Worm (Caenorhabditis elegans) whole organism, L4 larva: ENCODE data around the gene F01G10.10.

Experiments
- D1046.2 ChIP-seq: fragments of 200-800 bp; sonication (Bioruptor generic); IDR thresholded peaks from 2 replicates; pipeline ENCODE4 v1.3.6; 2022; ENCODE audit warnings: missing genetic modification characterization, missing compliant biosample characterization
- F10B5.3 ChIP-seq: sonication (generic microtip); optimal IDR thresholded peaks from 2 replicates; lab custom pipeline; 2016; ENCODE audit warnings: mild to moderate bottlenecking, missing genetic modification characterization, missing compliant biosample characterization
- F44E2.7 ChIP-seq: fragments of 200-800 bp; sonication (Bioruptor generic); IDR thresholded peaks from 2 replicates; pipeline ENCODE4 v2.1.2; 2022; ENCODE audit warnings: missing genetic modification characterization, missing compliant biosample characterization
- F49E8.2 ChIP-seq: sonication (generic microtip); optimal IDR thresholded peaks from 2 replicates; lab custom pipeline; 2016; ENCODE audit warnings: missing compliant biosample characterization, mild to moderate bottlenecking, missing genetic modification characterization, borderline replicate concordance
- Y48G9A.11 ChIP-seq: fragments of 200-800 bp; sonication (Bioruptor generic); IDR thresholded peaks from 2 replicates; pipeline ENCODE4 v1.3.6; 2022; ENCODE audit warnings: missing genetic modification reagents, missing genetic modification characterization, missing compliant biosample characterization
- Y75B8A.6 ChIP-seq: fragments of 200-800 bp; sonication (Bioruptor generic); IDR thresholded peaks from 2 replicates; pipeline ENCODE4 v1.3.6; 2022; ENCODE audit warnings: missing genetic modification reagents, missing genetic modification characterization, missing compliant biosample characterization
- ZK337.2 ChIP-seq: fragments of 200-800 bp; sonication (Bioruptor generic); IDR thresholded peaks from 2 replicates; pipeline ENCODE4 v1.3.6; 2022; ENCODE audit warnings: missing genetic modification reagents, missing genetic modification characterization, missing compliant biosample characterization
- ZK546.5 ChIP-seq, 2 experiments: sonication (generic microtip); optimal IDR thresholded peaks; 2 replicates each; lab custom pipeline; 2017; ENCODE audit warnings: missing biosample characterization in 2 of 2, missing genetic modification characterization in 2 of 2
- aha-1 ChIP-seq: fragments of 150-350 bp; peaks from one replicate; lab custom pipeline; 2014; ENCODE audit warnings: missing biosample characterization, missing genetic modification characterization
- ceh-28 ChIP-seq: fragments of 150-350 bp; optimal IDR thresholded peaks from 2 replicates; lab custom pipeline; 2014; ENCODE audit warnings: missing biosample characterization, missing genetic modification reagents, missing genetic modification characterization
- ceh-32 ChIP-seq: sonication (generic microtip); optimal IDR thresholded peaks from 2 replicates; lab custom pipeline; 2016; ENCODE audit warnings: mild to moderate bottlenecking, missing genetic modification characterization, missing compliant biosample characterization; ENCODE audit not compliant: poor library complexity
- ceh-82 ChIP-seq: sonication (generic microtip); optimal IDR thresholded peaks from 2 replicates; lab custom pipeline; 2017; ENCODE audit warnings: missing biosample characterization, missing genetic modification characterization
- cey-2 ChIP-seq: sonication (generic microtip); optimal IDR thresholded peaks from 3 replicates; lab custom pipeline; 2017; ENCODE audit warnings: missing genetic modification characterization, mild to moderate bottlenecking, missing compliant biosample characterization, antibody characterized with exemption, borderline replicate concordance; ENCODE audit not compliant: insufficient read depth
- ctbp-1 ChIP-seq: fragments of 200-800 bp; sonication (Bioruptor generic); IDR thresholded peaks from 2 replicates; pipeline ENCODE4 v1.3.6; 2022; ENCODE audit warnings: missing genetic modification reagents, missing genetic modification characterization, missing compliant biosample characterization
- dmd-8 ChIP-seq: fragments of 200-800 bp; sonication (Bioruptor generic); IDR thresholded peaks from 2 replicates; pipeline ENCODE4 v1.3.6; 2022; ENCODE audit warnings: missing genetic modification characterization, missing compliant biosample characterization
- dpl-1 ChIP-seq: fragments of 150-350 bp; optimal IDR thresholded peaks from 2 replicates; lab custom pipeline; 2014; ENCODE audit warnings: missing biosample characterization, missing genetic modification reagents, missing genetic modification characterization
- duxl-1 ChIP-seq: sonication (generic microtip); optimal IDR thresholded peaks from 2 replicates; lab custom pipeline; 2016; ENCODE audit warnings: mild to moderate bottlenecking, missing genetic modification characterization, moderate library complexity, missing compliant biosample characterization; ENCODE audit not compliant: poor library complexity
- egl-27 ChIP-seq: sonication (generic microtip); optimal IDR thresholded peaks from 3 replicates; lab custom pipeline; 2017; ENCODE audit warnings: missing biosample characterization, missing genetic modification reagents, missing genetic modification characterization
- egl-43 ChIP-seq: fragments of 200-800 bp; sonication (Bioruptor generic); IDR thresholded peaks from 2 replicates; pipeline ENCODE4 v1.3.6; 2022; ENCODE audit warnings: missing genetic modification reagents, missing genetic modification characterization, missing compliant biosample characterization
- hlh-30 ChIP-seq: sonication (generic microtip); optimal IDR thresholded peaks from 2 replicates; lab custom pipeline; 2017; ENCODE audit warnings: antibody characterized with exemption, mild to moderate bottlenecking, missing genetic modification characterization, missing compliant biosample characterization; ENCODE audit not compliant: insufficient read depth
- hmg-1.1 ChIP-seq: fragments of 200-800 bp; sonication (Bioruptor generic); IDR thresholded peaks from 2 replicates; pipeline ENCODE4 v1.3.6; 2022; ENCODE audit warnings: missing genetic modification reagents, missing genetic modification characterization, missing compliant biosample characterization
- lim-7 ChIP-seq: fragments of 200-800 bp; sonication (Bioruptor generic); IDR thresholded peaks from 2 replicates; pipeline ENCODE4 v1.3.6; 2022; ENCODE audit warnings: missing genetic modification characterization, missing compliant biosample characterization
- lin-15B ChIP-seq: fragments of 150-350 bp; sonication (generic microtip); optimal IDR thresholded peaks from 3 replicates; lab custom pipeline; 2014; ENCODE audit warnings: missing biosample characterization, missing genetic modification characterization
- lin-29 ChIP-seq: fragments of 200-800 bp; sonication (Bioruptor generic); IDR thresholded peaks from 2 replicates; pipeline ENCODE4 v1.3.6; 2022; ENCODE audit warnings: missing genetic modification reagents, missing genetic modification characterization, missing compliant biosample characterization
- madf-9 ChIP-seq: fragments of 200-800 bp; sonication (Bioruptor generic); conservative IDR thresholded peaks from 2 replicates; pipeline ENCODE4 v1.3.6; 2022; ENCODE audit warnings: missing genetic modification reagents, missing genetic modification characterization, missing compliant biosample characterization
- mdl-1 ChIP-seq, 2 experiments: fragments of 150-350 bp in 1 of 2; sonication (generic microtip) in 1 of 2; optimal IDR thresholded peaks; 2 replicates each; lab custom pipeline; 2014 to 2017; ENCODE audit warnings: missing biosample characterization in 2 of 2, missing genetic modification characterization in 2 of 2
- mdt-29 ChIP-seq: fragments of 200-800 bp; sonication (Bioruptor generic); IDR thresholded peaks from 2 replicates; pipeline ENCODE4 v1.3.6; 2022; ENCODE audit warnings: missing genetic modification reagents, missing genetic modification characterization, missing compliant biosample characterization
- mep-1 ChIP-seq: fragments of 150-350 bp; sonication (generic microtip); optimal IDR thresholded peaks from 3 replicates; lab custom pipeline; 2014; ENCODE audit warnings: missing biosample characterization, missing genetic modification characterization
- mes-2 ChIP-seq: sonication (generic microtip); optimal IDR thresholded peaks from 2 replicates; lab custom pipeline; 2016; ENCODE audit warnings: missing genotype, mild to moderate bottlenecking, missing genetic modification characterization, missing compliant biosample characterization; ENCODE audit not compliant: poor library complexity, severe bottlenecking
- mxl-2 ChIP-seq: fragments of 200-800 bp; sonication (Bioruptor generic); conservative IDR thresholded peaks from 2 replicates; pipeline ENCODE4 v1.3.6; 2022; ENCODE audit warnings: missing genetic modification reagents, missing genetic modification characterization, missing compliant biosample characterization
- mxl-3 ChIP-seq: fragments of 200-800 bp; sonication (Bioruptor generic); optimal IDR thresholded peaks from 2 replicates; lab custom pipeline; 2018; ENCODE audit warnings: mild to moderate bottlenecking, missing genetic modification characterization, missing compliant biosample characterization
- nhr-11 ChIP-seq: fragments of 150-350 bp; optimal IDR thresholded peaks from 2 replicates; lab custom pipeline; 2014; ENCODE audit warnings: missing biosample characterization, missing genetic modification characterization
- nhr-111 ChIP-seq: fragments of 200-800 bp; sonication (Bioruptor generic); optimal IDR thresholded peaks from 2 replicates; lab custom pipeline; 2018; ENCODE audit warnings: mild to moderate bottlenecking, missing genetic modification characterization, missing compliant biosample characterization
- nhr-28 ChIP-seq: fragments of 150-350 bp; optimal IDR thresholded peaks from 2 replicates; lab custom pipeline; 2014; ENCODE audit warnings: missing biosample characterization, missing genetic modification characterization
- nhr-41 ChIP-seq: fragments of 200-800 bp; sonication (Bioruptor generic); IDR thresholded peaks from 2 replicates; pipeline ENCODE4 v1.3.6; 2022; ENCODE audit warnings: missing genetic modification reagents, missing genetic modification characterization, missing compliant biosample characterization
- nhr-6 ChIP-seq: fragments of 150-350 bp; optimal IDR thresholded peaks from 2 replicates; lab custom pipeline; 2014; ENCODE audit warnings: missing biosample characterization, missing genetic modification characterization
- pha-4 ChIP-seq, 2 experiments: fragments of 150-350 bp in 1 of 2; fragments of 200-800 bp in 1 of 2; sonication (Bioruptor generic) in 1 of 2; IDR thresholded peaks in 1 of 2; optimal IDR thresholded peaks in 1 of 2; 2 replicates each; pipeline versions ENCODE4 v1.3.6 to Lab custom; 2014 to 2022; ENCODE audit warnings: missing genetic modification characterization in 2 of 2, missing genetic modification reagents in 2 of 2, missing biosample characterization in 1 of 2, missing compliant biosample characterization in 1 of 2
- php-3 ChIP-seq: fragments of 200-800 bp; sonication (Bioruptor generic); IDR thresholded peaks from 2 replicates; pipeline ENCODE4 v1.3.6; 2022; ENCODE audit warnings: missing genetic modification reagents, missing genetic modification characterization, missing compliant biosample characterization
- sdz-12 ChIP-seq: fragments of 200-800 bp; sonication (Bioruptor generic); optimal IDR thresholded peaks from 2 replicates; lab custom pipeline; 2018; ENCODE audit warnings: mild to moderate bottlenecking, missing genetic modification characterization, missing compliant biosample characterization
- set-16 ChIP-seq: fragments of 200-800 bp; sonication (Bioruptor generic); IDR thresholded peaks from 2 replicates; pipeline ENCODE4 v1.3.6; 2022; ENCODE audit warnings: missing genetic modification reagents, missing genetic modification characterization, missing compliant biosample characterization
- snpc-1.2 ChIP-seq: fragments of 200-800 bp; sonication (Bioruptor generic); IDR thresholded peaks from 2 replicates; pipeline ENCODE4 v1.3.6; 2022; ENCODE audit warnings: missing genetic modification reagents, missing genetic modification characterization, missing compliant biosample characterization
- spr-1 ChIP-seq: sonication (generic microtip); optimal IDR thresholded peaks from 2 replicates; lab custom pipeline; 2016; ENCODE audit warnings: mild to moderate bottlenecking, missing genetic modification characterization, missing compliant biosample characterization
- spr-3 ChIP-seq: fragments of 200-800 bp; sonication (Bioruptor generic); optimal IDR thresholded peaks from 2 replicates; lab custom pipeline; 2018; ENCODE audit warnings: mild to moderate bottlenecking, missing genetic modification characterization, missing compliant biosample characterization
- unc-130 ChIP-seq: sonication (generic microtip); optimal IDR thresholded peaks from 2 replicates; lab custom pipeline; 2016; ENCODE audit warnings: missing genetic modification reagents, missing genetic modification characterization, missing compliant biosample characterization
- unc-62 ChIP-seq, 3 experiments: fragments of 150-350 bp in 1 of 3; sonication (generic microtip); optimal IDR thresholded peaks in 2 of 3; peaks in 1 of 3; 1 replicate in 1 of 3; 2 replicates in 2 of 3; lab custom pipeline; 2014 to 2017; ENCODE audit warnings: missing biosample characterization in 3 of 3, missing genetic modification characterization in 3 of 3, missing genetic modification reagents in 3 of 3, missing genotype in 1 of 3
- zfp-3 ChIP-seq: fragments of 200-800 bp; sonication (Bioruptor generic); conservative IDR thresholded peaks from 2 replicates; pipeline ENCODE4 v1.3.6; 2022; ENCODE audit warnings: missing genetic modification reagents, missing genetic modification characterization, missing compliant biosample characterization

The F01G10.10 gene

ce11 chrIV:10241659-10242058 lies 4.3 kb upstream of the F01G10.10 start, which contains the start of gene lipl-7:
Gene lipl-7 (minus strand): TSS chrIV:10241823.
- TF ChIP-seq mxl-2 (GFP tag; lab: Robert Waterston, UW) = no peak
- TF ChIP-seq set-16 (GFP tag; lab: Robert Waterston, UW) = no peak
- TF ChIP-seq nhr-11 (tag; lab: Kevin White, UChicago) = no peak
- TF ChIP-seq mdl-1 (tag; optimal IDR thresholded peaks at IDR 0.05; lab: Kevin White, UChicago) = no peak
- TF ChIP-seq spr-1 = no peak
- no peak for TF ChIP-seq nhr-111

- TF ChIP-seq mdt-29 (GFP tag; lab: Robert Waterston, UW) = no peak
- no peak for TF ChIP-seq F49E8.2 (tag; lab: Kevin White, UChicago)
- peak; percentile 83 for TF ChIP-seq mes-2 (tag; lab: Kevin White, UChicago)
- TF ChIP-seq hmg-1.1 = 0 out of 2 replicates have a peak, but pooled peaks have one; percentile 5
- no peak for TF ChIP-seq nhr-111
- peak; percentile 32 for TF ChIP-seq unc-130 (GFP tag; lab: Kevin White, UChicago)
- TF ChIP-seq lin-29 (GFP tag; lab: Robert Waterston, UW) = no peak
- TF ChIP-seq ceh-28 (tag; lab: Kevin White, UChicago) = no peak
- no peak for TF ChIP-seq aha-1 (tag; lab: Kevin White, UChicago)
- TF ChIP-seq nhr-6 (tag; lab: Kevin White, UChicago) = peak; percentile 6
- TF ChIP-seq mep-1 (tag; lab: Kevin White, UChicago) = no peak
- TF ChIP-seq ceh-82 (tag; lab: Kevin White, UChicago) = no peak
- no peak for TF ChIP-seq spr-3 (GFP tag; lab: Kevin White, UChicago)
- TF ChIP-seq egl-43 (GFP tag; lab: Robert Waterston, UW) = no peak
- TF ChIP-seq dmd-8 (GFP tag; lab: Robert Waterston, UW) = no peak
- no peak for TF ChIP-seq zfp-3
- no peak for TF ChIP-seq nhr-41 (GFP tag; lab: Robert Waterston, UW)
- no peak for TF ChIP-seq ZK337.2 (GFP tag; lab: Robert Waterston, UW)
- TF ChIP-seq D1046.2 (GFP tag; lab: Robert Waterston, UW) = no peak
- TF ChIP-seq duxl-1 (tag; lab: Kevin White, UChicago) = no peak
- TF ChIP-seq F10B5.3 (tag; lab: Kevin White, UChicago) = no peak
- TF ChIP-seq ZK546.5 (tag; optimal IDR thresholded peaks at IDR 0.05; lab: Kevin White, UChicago) = no peak
- no peak for TF ChIP-seq lim-7 (GFP tag; lab: Robert Waterston, UW)
- TF ChIP-seq dpl-1 (GFP tag; lab: Kevin White, UChicago) = peak; percentile 71
- 0 out of 2 replicates have a peak, but pooled peaks have one; percentile 21 for TF ChIP-seq madf-9 (GFP tag; lab: Robert Waterston, UW)
- no peak for TF ChIP-seq sdz-12 (GFP tag; lab: Kevin White, UChicago)
- TF ChIP-seq php-3 (GFP tag; lab: Robert Waterston, UW) = no peak
- no peak for TF ChIP-seq unc-62 (GFP tag; optimal IDR thresholded peaks at IDR 0.05 in 1 of 2; lab: Kevin White, UChicago)
- no peak for TF ChIP-seq unc-62 (tag; optimal IDR thresholded peaks at IDR 0.05; lab: Kevin White, UChicago)
- TF ChIP-seq nhr-28 (tag; lab: Kevin White, UChicago) = peak; percentile 53
- no peak for TF ChIP-seq Y75B8A.6 (GFP tag; lab: Robert Waterston, UW)
- TF ChIP-seq mxl-3 (GFP tag; lab: Kevin White, UChicago) = no peak
These were observed 3.4 kb upstream of the F01G10.10 start for ce11 chrIV:10242458-10243123.

ce11 chrIV:10243276-10243675 lies 2.7 kb upstream of the F01G10.10 start, which contains the start of gene tkt-1:
Gene tkt-1 (plus strand): TSS chrIV:10243612.
- TF ChIP-seq Y75B8A.6 (GFP tag; lab: Robert Waterston, UW) = 0 out of 2 replicates have a peak, but pooled peaks have one; percentile 41
- no peak for TF ChIP-seq lin-15B (tag; lab: Kevin White, UChicago)
- TF ChIP-seq ceh-28 (tag; lab: Kevin White, UChicago) = no peak
- TF ChIP-seq hlh-30 (tag; lab: Kevin White, UChicago) = peak; percentile 21
- TF ChIP-seq ctbp-1 (GFP tag; lab: Robert Waterston, UW) = no peak
- TF ChIP-seq snpc-1.2 (GFP tag; lab: Robert Waterston, UW) = no peak
- no peak for TF ChIP-seq egl-27 (tag; lab: Kevin White, UChicago)
- no peak for TF ChIP-seq cey-2
- TF ChIP-seq ceh-32 (tag; lab: Kevin White, UChicago) = no peak
- TF ChIP-seq Y48G9A.11 (GFP tag; lab: Robert Waterston, UW) = no peak
- TF ChIP-seq pha-4 (GFP tag; IDR thresholded peaks at IDR 0.05; lab: Robert Waterston, UW) = no peak
- no peak for TF ChIP-seq pha-4 (tag; optimal IDR thresholded peaks at IDR 0.05; lab: Kevin White, UChicago)
- no peak for TF ChIP-seq F49E8.2 (tag; lab: Kevin White, UChicago)
- no peak for TF ChIP-seq F44E2.7 (GFP tag; lab: Robert Waterston, UW)
